Fruit fly (Drosophila melanogaster): ENCODE data around the gene HemK2.
A peak's percentile ranks its signal among the peaks of the same experiment; 100 is the strongest.

Gene HemK2

dm6 chr2L:2720368-2720767 is 39.1 kb downstream of the HemK2 start:
- peak; percentile 6 for TF ChIP-seq Pif1A (GFP tag; optimal IDR thresholded peaks at IDR 0.05)
- no peak for TF ChIP-seq CG8301 (tag; optimal IDR thresholded peaks at IDR 0.05)
- peak; percentile 21 for TF ChIP-seq CG15710 (tag; optimal IDR thresholded peaks at IDR 0.05)
- TF ChIP-seq rn (GFP tag; IDR thresholded peaks at IDR 0.05): no peak
- peak; percentile 8 for TF ChIP-seq CG8159 (tag; optimal IDR thresholded peaks at IDR 0.05)
